Worm (Caenorhabditis elegans): ENCODE measurements around the gene nlp-45.

DNA sequence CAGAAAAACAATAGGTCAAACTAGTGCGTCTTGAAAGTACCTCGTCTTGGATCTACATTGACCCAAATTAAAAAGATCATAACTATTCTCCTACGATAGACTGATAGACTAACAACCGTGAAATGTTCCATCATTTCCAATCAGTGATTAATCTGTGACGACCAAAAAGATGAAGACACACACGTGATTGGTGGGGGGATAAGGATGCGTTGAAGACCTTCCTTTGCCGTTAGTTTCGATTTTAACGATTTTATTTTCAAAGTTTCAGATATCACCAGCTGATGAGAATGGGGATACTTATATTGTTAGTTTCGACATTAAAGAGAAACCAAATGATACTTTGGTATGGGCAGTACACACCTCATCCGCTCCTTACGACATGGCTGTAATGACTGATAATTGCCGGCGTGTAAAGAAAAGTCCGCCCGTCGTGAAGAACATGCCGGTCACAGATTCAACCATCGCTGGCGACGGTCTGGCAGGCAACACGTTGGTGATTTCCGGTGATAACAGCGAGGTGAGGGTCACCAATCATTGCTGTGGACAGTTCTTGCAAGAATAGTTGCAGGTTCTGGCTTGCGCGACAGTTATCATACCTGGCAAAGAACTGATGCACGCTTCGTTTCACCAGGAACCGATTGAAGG, 48.9 kb upstream of the nlp-45 start:
- no peak for TF ChIP-seq T22C8.4 (GFP tag; IDR thresholded peaks at IDR 0.05)
- no peak for TF ChIP-seq tab-1 (GFP tag; IDR thresholded peaks at IDR 0.05)
- no peak for TF ChIP-seq klf-2 (GFP tag; conservative IDR thresholded peaks at IDR 0.05)
- no peak for TF ChIP-seq ztf-23 (GFP tag; IDR thresholded peaks at IDR 0.05)
- TF ChIP-seq cog-1 (tag; optimal IDR thresholded peaks at IDR 0.05): no peak
- TF ChIP-seq ztf-29 (GFP tag; IDR thresholded peaks at IDR 0.05): no peak
- TF ChIP-seq flt-1 (GFP tag; IDR thresholded peaks at IDR 0.05): no peak
- TF ChIP-seq med-1 (GFP tag; optimal IDR thresholded peaks at IDR 0.05; ENCODE audit: insufficient read depth): no peak
- TF ChIP-seq ref-1 (GFP tag; conservative IDR thresholded peaks at IDR 0.05): no peak

Measured in whole organism, midembryonic.